Fruit fly (Drosophila melanogaster) S2 (cell line): ENCODE results near the gene CG17996.

ENCODE experiments used
- CG8478 ChIP-seq: fragments of >200 bp; optimal IDR thresholded peaks from 2 replicates; lab custom pipeline; 2018
- CTCF ChIP-seq, 2 experiments: fragments of >200 bp; optimal IDR thresholded peaks; 2 replicates each; lab custom pipeline; 2018

The CG17996 gene

DNA sequence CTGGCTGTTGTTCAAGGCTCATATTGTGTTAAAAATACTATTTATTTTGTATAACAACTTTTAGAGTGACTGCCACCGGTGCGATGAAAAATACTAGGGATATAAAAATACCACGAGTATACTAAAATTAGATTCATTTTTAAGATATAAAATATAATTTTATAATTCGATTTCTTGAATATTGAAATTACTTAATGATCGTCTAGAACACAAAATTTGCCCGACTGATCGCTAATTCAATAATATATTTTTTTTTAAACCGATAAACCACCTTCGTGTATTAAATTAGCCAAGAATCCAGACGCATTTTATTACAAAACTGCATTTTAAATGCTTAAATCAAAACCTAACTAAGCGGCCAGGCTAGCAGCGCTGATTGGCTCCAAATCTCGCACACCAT, at the start of gene CG17996:
Gene CG17996 (minus strand): TSS at position 101 of the 400 bp plus-strand sequence.
- no peak for TF ChIP-seq CG8478
- no peak for TF ChIP-seq CTCF (optimal IDR thresholded peaks at IDR 0.05; lab: Kevin White, UChicago)

DNA sequence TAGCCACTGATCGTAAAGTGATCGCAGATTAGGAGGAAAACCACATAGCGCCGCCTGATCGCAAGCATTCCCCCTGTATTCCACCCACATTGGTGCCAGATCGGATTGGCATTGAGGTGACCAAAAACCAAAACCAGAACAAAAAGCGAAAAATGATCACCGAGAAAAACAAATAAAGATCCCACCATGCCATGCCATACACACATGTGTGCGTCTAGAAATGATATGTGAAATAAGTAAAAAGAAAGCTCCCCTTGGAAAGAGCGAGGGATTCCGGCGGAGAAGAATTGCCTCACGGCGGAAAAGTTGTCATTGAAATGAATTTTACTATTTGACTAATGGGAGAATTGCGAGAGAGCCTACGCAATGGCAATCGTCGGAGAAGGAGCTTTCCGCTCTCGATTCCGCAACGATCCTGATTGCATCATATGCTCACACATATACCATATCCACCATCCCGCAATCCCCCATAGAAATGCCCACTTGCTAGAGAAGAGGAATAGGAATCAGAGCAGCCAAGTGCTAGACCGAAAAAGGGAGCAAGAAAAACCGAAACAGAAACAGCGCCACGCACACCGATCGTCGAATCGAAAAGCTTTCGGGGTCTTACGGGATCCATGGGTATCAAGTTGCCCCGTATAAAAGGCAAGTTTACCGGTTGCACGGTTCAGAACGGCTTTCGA, 35.4 kb upstream of the CG17996 start, which contains the start of gene Mhc:
Gene Mhc (plus strand): TSS at position 497 of the 683 bp plus-strand sequence.
- no peak for TF ChIP-seq CG8478
- no peak for TF ChIP-seq CTCF (optimal IDR thresholded peaks at IDR 0.05; lab: Kevin White, UChicago)

DNA sequence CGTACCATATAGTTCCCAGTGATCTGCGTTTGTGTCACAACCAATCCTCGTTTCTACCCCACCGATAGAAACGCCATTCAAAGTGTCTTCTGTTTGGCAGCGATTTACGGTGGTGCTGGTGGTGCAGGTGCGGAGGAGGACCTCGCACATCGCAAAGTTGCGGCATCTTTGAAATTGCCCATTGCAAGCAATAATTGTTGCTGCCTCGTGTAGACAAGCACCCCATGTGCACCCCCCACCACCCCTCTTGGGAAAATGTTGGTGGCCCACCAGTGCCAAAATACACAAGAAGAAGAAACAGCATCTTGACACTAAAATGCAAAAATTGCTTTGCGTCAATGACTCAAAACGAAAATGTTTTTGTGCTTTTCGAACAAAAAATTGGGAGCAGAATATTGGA, 33.6 kb upstream of the CG17996 start:
- TF ChIP-seq CG8478 (no peak), CTCF (optimal IDR thresholded peaks at IDR 0.05; lab: Kevin White, UChicago) (no peak)

dm6 chr2L:16761891-16762290, 31.1 kb upstream of the CG17996 start:
- TF ChIP-seq CTCF (optimal IDR thresholded peaks at IDR 0.05; lab: Kevin White, UChicago), result no peak
- TF ChIP-seq CG8478, result no peak

DNA sequence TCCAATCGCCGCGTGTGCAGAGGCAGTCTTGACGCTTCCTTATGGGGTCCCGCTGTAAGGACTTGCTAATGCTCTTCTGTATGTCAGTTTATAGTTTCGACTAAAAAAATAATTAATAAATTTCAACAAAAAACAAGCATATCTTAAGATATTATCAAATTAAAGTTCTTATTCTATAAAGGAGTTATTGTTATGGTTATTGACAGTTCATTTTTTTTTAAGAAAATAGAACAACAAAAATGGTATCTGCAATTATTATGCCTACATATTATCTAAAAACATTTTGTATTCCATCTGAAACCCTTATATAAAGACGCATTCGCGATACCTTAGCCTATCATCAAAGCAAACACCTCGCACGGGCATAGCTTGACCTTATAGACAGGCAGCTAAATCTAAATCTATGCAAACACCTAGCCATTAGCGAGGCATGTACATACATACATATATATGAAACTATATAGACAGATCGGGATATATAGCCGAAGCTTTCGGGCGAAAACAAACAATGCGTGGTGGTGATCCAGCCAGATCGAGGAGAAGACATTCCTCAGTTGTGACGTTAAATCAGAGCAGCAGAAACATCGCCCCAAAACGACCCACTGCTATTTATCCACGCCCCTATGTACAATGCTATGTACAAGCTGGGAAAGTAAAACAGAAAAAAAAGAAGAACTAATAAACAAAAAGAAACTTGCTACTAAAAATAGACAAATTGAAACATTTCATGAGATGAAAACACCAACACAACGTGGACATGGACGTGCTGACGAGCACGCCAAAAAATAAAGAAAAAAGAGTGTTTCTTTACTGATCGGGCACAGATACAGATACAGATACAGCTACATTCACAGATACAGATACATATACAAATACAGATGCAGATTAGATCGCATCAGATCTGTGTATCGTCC, 29.9 kb upstream of the CG17996 start, which contains the start of gene ppk17:
Gene ppk17 (minus strand): TSS at position 51 of the 914 bp plus-strand sequence.
- TF ChIP-seq CG8478 (no peak), CTCF (optimal IDR thresholded peaks at IDR 0.05; lab: Kevin White, UChicago) (no peak)

DNA sequence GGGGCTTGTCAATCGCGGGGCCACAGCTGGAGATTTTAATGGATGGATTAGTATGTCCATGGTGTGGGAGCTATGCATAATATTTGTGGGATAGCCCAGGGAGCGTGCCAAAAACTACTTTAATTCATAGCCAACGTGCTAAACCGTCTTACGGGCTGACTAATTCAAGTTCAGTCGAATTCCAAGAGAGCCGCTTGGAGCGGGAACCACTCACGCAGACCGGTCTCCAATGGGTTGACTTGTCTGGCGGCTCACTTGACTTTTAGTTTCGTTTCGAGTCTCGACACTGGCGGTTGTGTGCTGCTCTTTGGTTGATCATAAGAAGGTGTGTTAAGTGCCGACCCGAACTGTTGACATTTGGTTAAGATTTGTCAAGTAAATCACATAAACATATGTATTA, 23.2 kb upstream of the CG17996 start, which contains the start of gene yellow-b:
Gene yellow-b (plus strand): TSS at position 263 of the 400 bp plus-strand sequence.
- TF ChIP-seq CTCF (optimal IDR thresholded peaks at IDR 0.05; lab: Kevin White, UChicago) (no peak), CG8478 (no peak)

DNA sequence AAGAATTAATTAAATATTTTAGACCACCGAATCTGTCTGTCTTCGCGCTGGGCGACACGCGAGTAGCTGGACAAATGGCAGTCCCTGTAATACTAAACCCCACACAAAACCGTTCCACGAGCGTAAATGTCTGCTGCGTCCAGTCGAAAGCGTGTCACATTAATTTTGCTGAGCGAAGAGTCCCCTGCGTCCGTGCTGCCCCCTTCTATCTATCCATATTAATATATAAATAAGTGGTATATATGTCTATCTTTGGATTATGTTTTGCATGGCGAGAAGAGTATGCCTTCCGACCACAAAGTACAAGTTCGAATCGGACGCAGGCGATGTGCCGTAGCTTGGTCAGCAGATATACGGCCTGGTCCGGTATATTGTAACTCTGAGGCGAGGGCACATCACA, 21.5 kb upstream of the CG17996 start:
- TF ChIP-seq CTCF (optimal IDR thresholded peaks at IDR 0.05; lab: Kevin White, UChicago), result no peak
- TF ChIP-seq CG8478, result no peak

dm6 chr2L:16747145-16747544, 16.3 kb upstream of the CG17996 start:
- TF ChIP-seq CTCF (optimal IDR thresholded peaks at IDR 0.05; lab: Kevin White, UChicago) (no peak), CG8478 (no peak)

DNA sequence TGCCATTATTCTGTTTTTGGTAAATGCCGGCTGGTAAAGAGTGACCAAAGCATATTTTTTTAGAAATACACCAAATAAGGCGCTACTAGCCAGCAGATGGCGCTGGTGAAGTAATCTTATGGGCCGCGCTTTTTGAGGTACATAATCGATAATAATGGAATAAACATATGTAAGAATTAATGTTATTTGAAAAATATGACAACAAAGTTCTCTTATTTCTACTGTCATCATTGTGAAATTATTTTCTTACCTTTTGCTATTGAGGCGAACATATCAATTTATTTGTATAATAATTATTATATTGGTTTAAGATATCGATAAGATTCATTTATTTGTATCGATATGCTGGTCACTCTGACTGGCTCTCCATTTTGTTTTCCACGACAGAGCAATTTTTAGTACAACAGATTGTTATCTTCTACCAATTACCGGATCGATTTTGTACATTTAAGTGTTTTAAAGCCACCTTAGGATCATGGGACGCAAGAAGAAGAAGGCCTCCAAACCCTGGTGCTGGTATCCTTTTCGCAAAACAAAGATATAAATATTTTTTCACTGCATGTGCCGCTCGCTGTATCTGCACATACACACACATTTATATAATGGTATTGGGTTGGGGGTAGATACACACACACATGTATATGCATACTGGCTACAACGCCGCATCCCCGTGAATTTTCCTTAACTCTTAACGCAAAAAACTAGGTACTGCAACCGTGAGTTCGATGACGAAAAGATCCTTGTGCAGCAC, 12.4 kb upstream of the CG17996 start, which contains the start of the genes LSm7 and BuGZ:
Gene LSm7 (minus strand): TSS at position 46 of the 751 bp plus-strand sequence.
Gene BuGZ (plus strand): TSS at position 351 of the 751 bp plus-strand sequence.
- TF ChIP-seq CG8478 (no peak), CTCF (optimal IDR thresholded peaks at IDR 0.05; lab: Kevin White, UChicago) (peak; percentile 83 to 89)

DNA sequence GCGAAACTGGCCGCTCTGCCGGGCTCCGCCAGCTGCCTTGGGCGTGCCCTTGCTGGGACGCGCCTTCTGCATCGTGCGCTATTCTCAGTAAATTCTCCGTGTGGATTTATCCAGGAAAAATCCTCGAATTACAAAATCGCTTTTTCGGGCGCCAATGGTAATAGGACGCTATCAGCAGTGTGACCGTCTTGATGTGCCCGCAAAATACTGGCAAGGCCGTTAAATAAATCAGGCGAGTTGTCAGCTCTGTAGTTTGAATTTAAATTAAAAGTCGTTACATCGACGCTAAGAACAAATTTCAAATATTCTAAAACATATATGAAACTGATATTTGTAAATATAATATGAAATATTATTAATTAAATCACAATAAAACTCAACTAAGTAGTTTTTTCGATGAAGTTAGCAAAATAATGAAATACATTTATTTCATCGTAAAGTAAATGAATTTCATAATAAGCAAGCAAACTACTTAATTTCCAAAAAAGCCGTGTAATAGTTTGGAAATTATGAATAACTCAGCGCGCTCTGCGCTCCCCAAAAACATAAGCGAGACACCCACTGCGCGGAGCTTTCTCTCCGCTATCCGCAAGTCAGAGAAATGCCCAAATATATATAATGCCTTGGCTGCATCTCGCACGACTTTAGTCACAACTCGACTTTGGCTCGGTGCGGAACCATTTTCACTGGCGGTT, 7.5 kb upstream of the CG17996 start, which contains the start of the genes glu and ChLD3:
Gene glu (minus strand): TSS at position 183 of the 695 bp plus-strand sequence.
Gene ChLD3 (plus strand): TSS at position 645 of the 695 bp plus-strand sequence.
- TF ChIP-seq CTCF (optimal IDR thresholded peaks at IDR 0.05; lab: Kevin White, UChicago) (peak in 1 of 2 experiments; percentile 40), CG8478 (no peak)

DNA sequence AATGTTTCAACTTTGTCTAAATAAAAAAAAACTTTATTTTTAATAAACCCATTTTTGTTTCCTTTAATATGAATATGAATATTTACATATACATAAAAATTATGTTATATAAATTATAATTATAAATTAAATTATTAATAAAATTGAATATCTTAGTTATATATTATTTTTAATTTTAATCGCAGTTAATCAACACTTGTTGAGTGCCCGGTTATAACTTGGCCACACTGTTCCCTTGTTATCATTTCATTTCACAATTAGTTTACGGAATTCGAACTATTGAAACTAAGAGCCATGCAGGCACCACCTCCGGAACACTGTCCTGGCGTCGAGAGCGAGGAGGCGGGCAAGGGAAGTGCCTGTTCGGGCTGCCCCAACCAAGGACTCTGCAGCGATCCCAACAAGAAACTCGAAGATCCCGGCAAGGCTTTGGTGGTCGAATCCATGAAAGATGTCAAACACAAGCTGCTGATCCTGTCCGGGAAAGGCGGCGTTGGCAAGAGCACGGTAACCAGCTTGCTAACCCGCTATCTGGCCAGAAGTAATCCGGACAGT, 1.6 kb upstream of the CG17996 start, which contains the start of gene Nubp1:
Gene Nubp1 (plus strand): TSS at position 213 of the 555 bp plus-strand sequence.
- no peak for TF ChIP-seq CG8478
- no peak for TF ChIP-seq CTCF (optimal IDR thresholded peaks at IDR 0.05; lab: Kevin White, UChicago)

dm6 chr2L:16731799-16732198, 960 bp upstream of the CG17996 start, which contains the start of gene Prosbeta4:
Prosbeta4 (minus strand) TSS chr2L:16732133.
- TF ChIP-seq CG8478 (no peak), CTCF (optimal IDR thresholded peaks at IDR 0.05; lab: Kevin White, UChicago) (no peak)

DNA sequence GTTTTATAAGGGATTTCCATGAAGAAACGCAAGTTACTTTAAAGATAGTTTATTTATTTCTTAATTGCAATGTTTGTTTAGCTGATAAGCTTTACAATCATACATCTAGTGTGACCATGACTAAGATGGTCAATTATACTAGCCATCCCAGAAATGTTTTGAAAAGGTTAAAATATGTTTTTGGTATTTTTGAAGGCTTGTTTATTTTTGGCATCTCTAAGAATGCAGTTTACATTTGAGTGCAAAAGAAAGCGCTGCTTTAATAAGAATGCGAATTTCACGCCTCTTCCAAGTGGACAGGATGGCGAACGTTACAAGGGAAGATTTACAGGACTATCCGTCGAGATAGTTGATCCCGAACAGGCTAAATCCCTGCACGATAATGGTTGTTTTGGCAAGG, 1.3 kb downstream of the CG17996 start, which contains the start of gene Tsen2:
Gene Tsen2 (plus strand): TSS at position 222 of the 400 bp plus-strand sequence.
- no peak for TF ChIP-seq CTCF (optimal IDR thresholded peaks at IDR 0.05; lab: Kevin White, UChicago)
- no peak for TF ChIP-seq CG8478
